Worm (Caenorhabditis elegans): ENCODE results near the gene K11H12.4.

K11H12.4 gene

ce11 chrIV:648362-648761 lies 27.3 kb downstream of the K11H12.4 start:
- no peak for TF ChIP-seq hlh-8 (tag; optimal IDR thresholded peaks at IDR 0.05)
- TF ChIP-seq K02D7.2 (tag; optimal IDR thresholded peaks at IDR 0.05): no peak
- TF ChIP-seq fax-1 (tag; optimal IDR thresholded peaks at IDR 0.05): no peak
- TF ChIP-seq ceh-6 (GFP tag; optimal IDR thresholded peaks at IDR 0.05): no peak
- TF ChIP-seq ceh-19 (GFP tag; optimal IDR thresholded peaks at IDR 0.05): no peak
- no peak for TF ChIP-seq che-1 (tag; optimal IDR thresholded peaks at IDR 0.05)
- no peak for TF ChIP-seq pros-1 (tag; optimal IDR thresholded peaks at IDR 0.05)
- no peak for TF ChIP-seq unc-86 (tag; optimal IDR thresholded peaks at IDR 0.05)
- no peak for TF ChIP-seq C08G9.2 (tag; optimal IDR thresholded peaks at IDR 0.05)
- TF ChIP-seq ceh-34 (tag; optimal IDR thresholded peaks at IDR 0.05): no peak
- no peak for TF ChIP-seq sdc-2 (tag; optimal IDR thresholded peaks at IDR 0.05)
- no peak for TF ChIP-seq dmd-4 (tag; optimal IDR thresholded peaks at IDR 0.05; ENCODE audit: borderline replicate concordance)
- no peak for TF ChIP-seq pha-4 (tag; optimal IDR thresholded peaks at IDR 0.05)
- TF ChIP-seq odd-2 (tag; optimal IDR thresholded peaks at IDR 0.05): no peak
- no peak for TF ChIP-seq madf-2 (tag; optimal IDR thresholded peaks at IDR 0.05)

- TF ChIP-seq ceh-24 (tag; optimal IDR thresholded peaks at IDR 0.05) (no peak), pax-1 (tag; optimal IDR thresholded peaks at IDR 0.05) (no peak), C08G9.2 (tag; optimal IDR thresholded peaks at IDR 0.05) (no peak), ceh-45 (GFP tag; IDR thresholded peaks at IDR 0.05) (no peak), sox-4 (tag; optimal IDR thresholded peaks at IDR 0.05) (no peak), ceh-34 (tag; optimal IDR thresholded peaks at IDR 0.05) (no peak), hlh-13 (GFP tag; optimal IDR thresholded peaks at IDR 0.05) (no peak), sdc-2 (tag; optimal IDR thresholded peaks at IDR 0.05) (no peak), nhr-232 (tag; optimal IDR thresholded peaks at IDR 0.05) (no peak), lim-6 (tag; optimal IDR thresholded peaks at IDR 0.05) (no peak), che-1 (tag; optimal IDR thresholded peaks at IDR 0.05) (no peak), tbx-2 (tag; optimal IDR thresholded peaks at IDR 0.05) (no peak), gmeb-2 (tag; optimal IDR thresholded peaks at IDR 0.05) (no peak), elt-4 (tag; optimal IDR thresholded peaks at IDR 0.05) (no peak), dve-1 (tag; optimal IDR thresholded peaks at IDR 0.05) (no peak)
Observed at ce11 chrIV:643481-643880, 32.2 kb downstream of the K11H12.4 start.

- TF ChIP-seq unc-3 (GFP tag; conservative IDR thresholded peaks at IDR 0.05) (no peak), unc-3 (tag; optimal IDR thresholded peaks at IDR 0.05) (no peak), ceh-14 (tag; optimal IDR thresholded peaks at IDR 0.05) (no peak), npax-4 (tag; optimal IDR thresholded peaks at IDR 0.05) (no peak), ceh-6 (GFP tag; optimal IDR thresholded peaks at IDR 0.05) (no peak), che-1 (tag; optimal IDR thresholded peaks at IDR 0.05) (no peak), hlh-13 (GFP tag; optimal IDR thresholded peaks at IDR 0.05) (no peak), fax-1 (tag; optimal IDR thresholded peaks at IDR 0.05) (no peak), ceh-48 (tag; optimal IDR thresholded peaks at IDR 0.05) (no peak), ref-2 (tag; optimal IDR thresholded peaks at IDR 0.05) (no peak), pax-1 (tag; optimal IDR thresholded peaks at IDR 0.05) (no peak), lim-6 (tag; optimal IDR thresholded peaks at IDR 0.05) (no peak), tbx-2 (tag; optimal IDR thresholded peaks at IDR 0.05) (no peak), ceh-18 (tag; optimal IDR thresholded peaks at IDR 0.05) (no peak), odd-2 (tag; optimal IDR thresholded peaks at IDR 0.05) (no peak), eyg-1 (tag; optimal IDR thresholded peaks at IDR 0.05) (no peak), pros-1 (tag; optimal IDR thresholded peaks at IDR 0.05) (no peak)
Observed at ce11 chrIV:639167-639566, 36.5 kb downstream of the K11H12.4 start.

ce11 chrIV:633565-633964 lies 42.1 kb downstream of the K11H12.4 start:
- TF ChIP-seq fkh-6 (tag; optimal IDR thresholded peaks at IDR 0.05): no peak
- TF ChIP-seq ahr-1 (tag; optimal IDR thresholded peaks at IDR 0.05): no peak
- no peak for TF ChIP-seq ceh-19 (GFP tag; optimal IDR thresholded peaks at IDR 0.05)
- no peak for TF ChIP-seq pag-3 (tag; optimal IDR thresholded peaks at IDR 0.05; ENCODE audit: borderline replicate concordance)
- no peak for TF ChIP-seq ztf-16 (tag; optimal IDR thresholded peaks at IDR 0.05)
- TF ChIP-seq pqm-1 (tag; optimal IDR thresholded peaks at IDR 0.05): no peak
- no peak for TF ChIP-seq ceh-34 (tag; optimal IDR thresholded peaks at IDR 0.05)
- TF ChIP-seq rnt-1 (tag; optimal IDR thresholded peaks at IDR 0.05): no peak
- TF ChIP-seq ama-1 (optimal IDR thresholded peaks at IDR 0.05): no peak
- TF ChIP-seq ceh-6 (GFP tag; optimal IDR thresholded peaks at IDR 0.05): no peak
- no peak for TF ChIP-seq unc-3 (GFP tag; conservative IDR thresholded peaks at IDR 0.05)
- no peak for TF ChIP-seq unc-3 (tag; optimal IDR thresholded peaks at IDR 0.05)
- TF ChIP-seq T23F11.4 (GFP tag; optimal IDR thresholded peaks at IDR 0.05): no peak
- TF ChIP-seq Y22D7AL.16 (tag; optimal IDR thresholded peaks at IDR 0.05): no peak
- TF ChIP-seq lim-6 (tag; optimal IDR thresholded peaks at IDR 0.05): no peak
- TF ChIP-seq eyg-1 (tag; optimal IDR thresholded peaks at IDR 0.05): no peak
- TF ChIP-seq npax-4 (tag; optimal IDR thresholded peaks at IDR 0.05): no peak
- TF ChIP-seq K09A11.1 (tag; optimal IDR thresholded peaks at IDR 0.05; ENCODE audit: insufficient read depth): no peak
- TF ChIP-seq sox-2 (GFP tag; IDR thresholded peaks at IDR 0.05): no peak
- TF ChIP-seq sox-4 (tag; optimal IDR thresholded peaks at IDR 0.05): no peak
- TF ChIP-seq elt-2 (tag; optimal IDR thresholded peaks at IDR 0.05): no peak
